Fruit fly (Drosophila melanogaster) whole organism: ENCODE results near the gene cpx.

ENCODE experiments used
- CG8478 ChIP-seq: fragments of >200 bp; optimal IDR thresholded peaks from 2 replicates; lab custom pipeline; 2018; ENCODE audit warnings: inconsistent platforms
- pan ChIP-seq: fragments of >200 bp; optimal IDR thresholded peaks from 2 replicates; lab custom pipeline; 2017
- psq ChIP-seq: fragments of >200 bp; optimal IDR thresholded peaks from 2 replicates; lab custom pipeline; 2017
- usp ChIP-seq: fragments of >200 bp; optimal IDR thresholded peaks from 2 replicates; lab custom pipeline; 2017; ENCODE audit warnings: missing biosample characterization, missing genetic modification characterization, mixed read lengths

DNA sequence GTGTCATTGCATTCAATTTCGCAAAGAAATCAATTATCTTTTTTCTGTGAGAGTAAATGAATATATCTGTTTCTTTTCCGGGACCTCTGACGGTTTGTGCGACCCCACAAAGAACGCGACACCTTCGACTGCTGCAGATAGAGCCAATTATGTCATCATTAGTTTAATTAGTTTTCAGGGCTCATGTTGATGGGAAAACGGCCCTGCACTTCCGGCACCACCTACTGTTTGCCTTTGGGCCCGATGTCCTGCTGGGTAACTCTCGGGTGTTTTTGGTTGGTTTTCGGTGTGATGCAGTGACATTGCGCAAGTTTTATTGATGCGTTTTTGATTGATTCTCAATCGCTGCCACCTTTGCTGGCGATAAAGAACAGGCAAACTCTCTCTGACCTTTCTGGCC lies 60.2 kb downstream of the cpx start:
- TF ChIP-seq pan (lab: Kevin White, UChicago) (no peak), psq (lab: Kevin White, UChicago) (no peak), usp (GFP tag; lab: Kevin White, UChicago) (no peak), CG8478 (no peak)
